Fruit fly (Drosophila melanogaster) whole organism, embryonic: ENCODE data around the gene CG42638.
"Not testable (repeated sequence)": the region's sequence is repeated elsewhere in the genome, so short reads cannot be mapped to it uniquely, and the experiment has no call there.

Source experiments
- CG10321 ChIP-seq: fragments of 200-800 bp; sonication (Bioruptor generic); IDR thresholded peaks from 2 replicates; pipeline ENCODE4 v1.3.6; 2022; ENCODE audit warnings: missing biosample characterization, missing genetic modification characterization
- CG11247 ChIP-seq: fragments of 200-800 bp; sonication (Bioruptor generic); IDR thresholded peaks from 2 replicates; pipeline ENCODE4 v1.3.6; 2022; ENCODE audit warnings: missing biosample characterization, missing genetic modification characterization
- CG13775 ChIP-seq: fragments of 200-800 bp; sonication (Bioruptor generic); optimal IDR thresholded peaks from 3 replicates; lab custom pipeline; 2017; ENCODE audit warnings: missing biosample characterization, mild to moderate bottlenecking, missing genetic modification characterization
- CG14667 ChIP-seq: fragments of 200-800 bp; sonication (Bioruptor generic); IDR thresholded peaks from 2 replicates; pipeline ENCODE4 v1.3.6; 2022; ENCODE audit warnings: missing biosample characterization, missing genetic modification characterization
- CG14965 ChIP-seq: fragments of 200-800 bp; sonication (Bioruptor generic); optimal IDR thresholded peaks from 2 replicates; lab custom pipeline; 2016; ENCODE audit warnings: missing biosample characterization, missing genetic modification characterization, borderline replicate concordance
- CG1602 ChIP-seq: fragments of 200-800 bp; sonication (Bioruptor generic); optimal IDR thresholded peaks from 3 replicates; lab custom pipeline; 2016; ENCODE audit warnings: missing biosample characterization, missing genetic modification characterization
- CG2202 ChIP-seq: fragments of 200-800 bp; sonication (Bioruptor generic); optimal IDR thresholded peaks from 2 replicates; lab custom pipeline; 2018; ENCODE audit warnings: missing biosample characterization, mild to moderate bottlenecking, missing genetic modification characterization
- CG2889 ChIP-seq: fragments of 200-800 bp; sonication (Bioruptor generic); IDR thresholded peaks from 3 replicates; pipeline ENCODE4 v1.3.6; 2022; ENCODE audit warnings: missing biosample characterization, missing genetic modification characterization
- CG3726 ChIP-seq: fragments of 200-800 bp; sonication (Bioruptor generic); IDR thresholded peaks from 3 replicates; pipeline ENCODE4, ENCODE4 v1.3.6; 2022; ENCODE audit warnings: missing biosample characterization, missing genetic modification characterization
- CG7556 ChIP-seq: fragments of 200-800 bp; sonication (Bioruptor generic); optimal IDR thresholded peaks from 2 replicates; lab custom pipeline; 2017; ENCODE audit warnings: missing biosample characterization, mild to moderate bottlenecking, missing genetic modification characterization
- CG7987 ChIP-seq: fragments of 200-800 bp; sonication (Bioruptor generic); optimal IDR thresholded peaks from 2 replicates; lab custom pipeline; 2018; ENCODE audit warnings: missing biosample characterization, mild to moderate bottlenecking, missing genetic modification characterization, moderate library complexity
- CG8924 ChIP-seq: fragments of 200-800 bp; optimal IDR thresholded peaks from 3 replicates; lab custom pipeline; 2019; ENCODE audit warnings: missing biosample characterization, mild to moderate bottlenecking, missing genetic modification characterization, moderate library complexity
- CrebB ChIP-seq: fragments of 200-800 bp; sonication (Bioruptor generic); optimal IDR thresholded peaks from 3 replicates; lab custom pipeline; 2018; ENCODE audit warnings: missing biosample characterization, mild to moderate bottlenecking, missing genetic modification characterization
- Deaf1 ChIP-seq: fragments of 200-800 bp; optimal IDR thresholded peaks from 3 replicates; lab custom pipeline; 2019; ENCODE audit warnings: missing biosample characterization, mild to moderate bottlenecking, missing genetic modification characterization, moderate library complexity
- Eip74EF ChIP-seq, 2 experiments: fragments of 200-800 bp in 1 of 2; fragments of >200 bp in 1 of 2; sonication (Bioruptor generic) in 1 of 2; optimal IDR thresholded peaks; 2 replicates each; lab custom pipeline; 2017 to 2019; ENCODE audit warnings: missing biosample characterization in 2 of 2, missing genetic modification characterization in 2 of 2, mild to moderate bottlenecking in 1 of 2, moderate library complexity in 1 of 2
- GATAe ChIP-seq: fragments of 200-800 bp; sonication (Bioruptor generic); conservative IDR thresholded peaks from 2 replicates; pipeline ENCODE4 v1.3.6; 2022; ENCODE audit warnings: missing biosample characterization, missing genetic modification characterization
- Gsc ChIP-seq: fragments of 200-800 bp; sonication (Bioruptor generic); IDR thresholded peaks from 2 replicates; pipeline ENCODE4 v1.3.6; 2022; ENCODE audit warnings: missing biosample characterization, missing genetic modification characterization
- H15 ChIP-seq: fragments of 200-800 bp; sonication (Bioruptor generic); IDR thresholded peaks from 3 replicates; pipeline ENCODE4 v1.3.6; 2022; ENCODE audit warnings: missing biosample characterization, missing genetic modification characterization
- HLH3B ChIP-seq: fragments of 200-800 bp; sonication (Bioruptor generic); IDR thresholded peaks from 2 replicates; pipeline ENCODE4 v1.3.6; 2022; ENCODE audit warnings: missing biosample characterization, missing genetic modification characterization
- HLHmδ ChIP-seq: fragments of 200-800 bp; sonication (Bioruptor generic); optimal IDR thresholded peaks from 2 replicates; lab custom pipeline; 2018; ENCODE audit warnings: missing biosample characterization, mild to moderate bottlenecking, missing genetic modification characterization, moderate library complexity
- Hr3 ChIP-seq: fragments of 200-800 bp; sonication (Bioruptor generic); optimal IDR thresholded peaks from 3 replicates; lab custom pipeline; 2016; ENCODE audit warnings: missing biosample characterization, missing genetic modification characterization
- Med ChIP-seq: fragments of 200-800 bp; sonication (Bioruptor generic); peaks from one replicate; lab custom pipeline; 2016; ENCODE audit warnings: missing biosample characterization, missing genetic modification characterization, mild to moderate bottlenecking, inconsistent platforms, moderate library complexity
- NFAT ChIP-seq: fragments of 200-800 bp; sonication (Bioruptor generic); IDR thresholded peaks from 2 replicates; pipeline ENCODE4 v1.3.6; 2022; ENCODE audit warnings: missing biosample characterization, missing genetic modification characterization
- Nf-YC ChIP-seq: fragments of 200-800 bp; optimal IDR thresholded peaks from 3 replicates; lab custom pipeline; 2019; ENCODE audit warnings: missing biosample characterization, mild to moderate bottlenecking, missing genetic modification characterization, moderate library complexity
- Optix ChIP-seq: fragments of 200-800 bp; sonication (Bioruptor generic); IDR thresholded peaks from 3 replicates; pipeline ENCODE4 v1.3.6; 2022; ENCODE audit warnings: missing biosample characterization, missing genetic modification characterization
- TFAM ChIP-seq: fragments of 200-800 bp; sonication (Bioruptor generic); optimal IDR thresholded peaks from 2 replicates; lab custom pipeline; 2017; ENCODE audit warnings: missing biosample characterization, missing genetic modification characterization, inconsistent platforms
- YL-1 ChIP-seq: fragments of 200-800 bp; sonication (Bioruptor generic); optimal IDR thresholded peaks from 3 replicates; lab custom pipeline; 2017; ENCODE audit warnings: missing biosample characterization, mild to moderate bottlenecking, missing genetic modification characterization
- ato ChIP-seq: fragments of 200-800 bp; sonication (Bioruptor generic); IDR thresholded peaks from 2 replicates; pipeline ENCODE4 v1.3.6; 2022; ENCODE audit warnings: missing biosample characterization, missing genetic modification characterization; ENCODE audit not compliant: partially characterized antibody
- bowl ChIP-seq: fragments of 200-800 bp; sonication (Bioruptor generic); IDR thresholded peaks from 2 replicates; pipeline ENCODE4 v1.3.6; 2022; ENCODE audit warnings: missing biosample characterization, missing genetic modification characterization
- cas ChIP-seq: fragments of 200-800 bp; sonication (Bioruptor generic); IDR thresholded peaks from 2 replicates; pipeline ENCODE4 v1.3.6; 2022; ENCODE audit warnings: missing biosample characterization, missing genetic modification characterization
- cato ChIP-seq: fragments of 200-800 bp; sonication (Bioruptor generic); optimal IDR thresholded peaks from 2 replicates; lab custom pipeline; 2016; ENCODE audit warnings: missing biosample characterization, missing genetic modification characterization, borderline replicate concordance
- cwo ChIP-seq: fragments of 200-800 bp; sonication (Bioruptor generic); optimal IDR thresholded peaks from 3 replicates; lab custom pipeline; 2017; ENCODE audit warnings: missing biosample characterization, missing genetic modification characterization, mild to moderate bottlenecking, moderate library complexity, missing genetic modification reagents
- eyg ChIP-seq: fragments of 200-800 bp; sonication (Bioruptor generic); optimal IDR thresholded peaks from 3 replicates; lab custom pipeline; 2016; ENCODE audit warnings: missing biosample characterization, missing genetic modification characterization
- fd102C ChIP-seq: fragments of 200-800 bp; sonication (Bioruptor generic); optimal IDR thresholded peaks from 2 replicates; lab custom pipeline; 2018; ENCODE audit warnings: missing biosample characterization, mild to moderate bottlenecking, missing genetic modification characterization, moderate library complexity
- fd96Cb ChIP-seq: fragments of 200-800 bp; sonication (Bioruptor generic); optimal IDR thresholded peaks from 2 replicates; lab custom pipeline; 2018; ENCODE audit warnings: missing biosample characterization, mild to moderate bottlenecking, missing genetic modification characterization, moderate library complexity
- gsb ChIP-seq: fragments of 200-800 bp; sonication (Bioruptor generic); IDR thresholded peaks from 2 replicates; pipeline ENCODE4 v1.3.6; 2022; ENCODE audit warnings: missing biosample characterization, missing genetic modification characterization
- lola ChIP-seq, 3 experiments: fragments of >200 bp in 2 of 3; fragments of 200-800 bp in 1 of 3; sonication (Bioruptor generic) in 1 of 3; optimal IDR thresholded peaks; 2 replicates each; lab custom pipeline; 2017 to 2019; ENCODE audit warnings: missing biosample characterization in 3 of 3, missing genetic modification characterization in 3 of 3, mild to moderate bottlenecking in 1 of 3, moderate library complexity in 1 of 3
- lov ChIP-seq, 2 experiments: fragments of 200-800 bp in 1 of 2; fragments of >200 bp in 1 of 2; sonication (Bioruptor generic) in 1 of 2; IDR thresholded peaks in 1 of 2; optimal IDR thresholded peaks in 1 of 2; 2 replicates in 1 of 2; 3 replicates in 1 of 2; pipeline versions ENCODE4 v1.3.6 to Lab custom; 2017 to 2022; ENCODE audit warnings: missing biosample characterization in 1 of 2, missing genetic modification characterization in 1 of 2
- maf-S ChIP-seq: fragments of 200-800 bp; sonication (Bioruptor generic); optimal IDR thresholded peaks from 2 replicates; lab custom pipeline; 2016; ENCODE audit warnings: missing biosample characterization, missing genetic modification characterization
- pnt ChIP-seq: fragments of 200-800 bp; sonication (Bioruptor generic); optimal IDR thresholded peaks from 3 replicates; lab custom pipeline; 2016; ENCODE audit warnings: missing biosample characterization, missing genetic modification characterization
- rib ChIP-seq: fragments of 200-800 bp; sonication (Bioruptor generic); IDR thresholded peaks from 2 replicates; pipeline ENCODE4 v1.3.6; 2022; ENCODE audit warnings: missing biosample characterization, missing genetic modification characterization
- sens ChIP-seq: fragments of 200-800 bp; sonication (Bioruptor generic); peaks from one replicate; lab custom pipeline; 2016; ENCODE audit warnings: missing biosample characterization, missing genetic modification characterization
- sens-2 ChIP-seq: fragments of 200-800 bp; sonication (Bioruptor generic); IDR thresholded peaks from 2 replicates; pipeline ENCODE4 v1.3.6; 2022; ENCODE audit warnings: missing biosample characterization, missing genetic modification characterization
- sima ChIP-seq: fragments of 200-800 bp; sonication (Bioruptor generic); optimal IDR thresholded peaks from 2 replicates; lab custom pipeline; 2016; ENCODE audit warnings: missing biosample characterization, missing genetic modification characterization
- tna ChIP-seq: fragments of 200-800 bp; sonication (Bioruptor generic); IDR thresholded peaks from 2 replicates; pipeline ENCODE4 v1.3.6; 2022; ENCODE audit warnings: missing biosample characterization, missing genetic modification characterization; ENCODE audit not compliant: partially characterized antibody
- zfh2 ChIP-seq: fragments of 200-800 bp; sonication (Bioruptor generic); optimal IDR thresholded peaks from 2 replicates; lab custom pipeline; 2016; ENCODE audit warnings: missing biosample characterization, missing genetic modification characterization

Gene CG42638

DNA sequence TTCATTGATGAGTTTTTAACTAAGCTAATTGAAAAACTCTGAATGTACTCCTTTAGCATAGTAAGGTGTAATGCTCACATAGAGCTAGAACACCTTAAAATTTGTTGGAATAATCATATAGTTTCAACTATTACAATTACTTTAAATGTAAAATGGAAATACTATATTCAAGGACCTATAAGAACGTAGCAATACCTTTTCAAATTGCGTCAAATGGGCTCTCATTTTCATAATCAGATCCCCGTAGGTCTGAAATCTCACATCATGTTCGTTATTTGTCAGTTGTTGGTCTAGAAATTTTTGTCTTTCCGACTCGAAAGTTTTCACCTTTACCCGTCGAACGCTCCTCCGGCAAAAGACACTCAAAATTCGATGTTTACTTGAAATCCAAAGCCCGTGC, 20.9 kb downstream of the CG42638 start, which contains the start of gene CG42529:
TSS of gene CG42529 (plus strand) at position 301 of the 400 bp plus-strand sequence.
- not testable (repeated sequence) for TF ChIP-seq lola (GFP tag; optimal IDR thresholded peaks at IDR 0.05; lab: Kevin White, UChicago); CG10321 (GFP tag; lab: Robert Waterston, UW); cato

DNA sequence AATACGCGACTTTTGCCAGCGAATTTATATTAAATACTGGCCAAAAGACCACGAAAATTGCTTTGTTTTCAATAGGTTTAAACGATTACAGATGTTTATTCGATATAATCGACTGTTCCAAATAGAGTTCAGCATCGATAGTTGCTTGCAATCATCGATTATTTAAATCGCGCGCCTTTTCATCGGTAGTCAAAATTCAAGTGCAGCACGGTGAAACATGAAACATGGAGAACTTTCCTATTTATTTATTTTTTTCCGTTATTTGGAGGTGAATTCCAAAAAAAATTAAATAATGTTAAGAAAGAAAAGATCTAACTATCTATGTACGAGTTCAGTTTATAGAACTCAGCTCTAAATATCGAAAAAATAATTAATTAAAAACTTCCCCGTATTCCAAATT, 31.3 kb downstream of the CG42638 start, which contains the start of gene Trpml:
TSS of gene Trpml (minus strand) at position 101 of the 400 bp plus-strand sequence.
- not testable (repeated sequence) for TF ChIP-seq CG1602 (GFP tag; lab: Kevin White, UChicago); lola (GFP tag; optimal IDR thresholded peaks at IDR 0.05; lab: Kevin White, UChicago); YL-1

- TF ChIP-seq ato, result no peak
- TF ChIP-seq eyg (GFP tag; lab: Kevin White, UChicago), result no peak
- TF ChIP-seq CG2202 (tag; lab: Kevin White, UChicago), result no peak
- no peak for TF ChIP-seq HLH3B (GFP tag; lab: Robert Waterston, UW)
- TF ChIP-seq CG2889 (GFP tag; lab: Robert Waterston, UW), result no peak
- no peak for TF ChIP-seq lov (optimal IDR thresholded peaks at IDR 0.05; lab: Kevin White, UChicago)
- 0 out of 3 replicates have a peak, but pooled peaks have one; percentile 10 for TF ChIP-seq lov (GFP tag; IDR thresholded peaks at IDR 0.05; lab: Robert Waterston, UW)
- no peak for TF ChIP-seq NFAT (GFP tag; lab: Robert Waterston, UW)
- no peak for TF ChIP-seq pnt (GFP tag; lab: Kevin White, UChicago)
- TF ChIP-seq CG13775 (GFP tag; lab: Kevin White, UChicago), result no peak
- no peak for TF ChIP-seq sima (GFP tag; lab: Kevin White, UChicago)
- TF ChIP-seq Deaf1 (tag; lab: Kevin White, UChicago), result peak; percentile 71
- no peak for TF ChIP-seq GATAe (GFP tag; lab: Robert Waterston, UW)
- TF ChIP-seq Nf-YC (tag; lab: Kevin White, UChicago), result peak; percentile 3
- no peak for TF ChIP-seq fd96Cb (tag; lab: Kevin White, UChicago)
- TF ChIP-seq HLHmδ (GFP tag; lab: Kevin White, UChicago), result no peak
- no peak for TF ChIP-seq fd102C (GFP tag; lab: Kevin White, UChicago)
- TF ChIP-seq CG8924 (tag; lab: Kevin White, UChicago), result no peak
- TF ChIP-seq H15, result no peak
- TF ChIP-seq tna (GFP tag; lab: Robert Waterston, UW), result no peak
- TF ChIP-seq sens-2, result no peak
- TF ChIP-seq maf-S, result no peak
- no peak for TF ChIP-seq rib (GFP tag; lab: Robert Waterston, UW)
- TF ChIP-seq sens (GFP tag; lab: Kevin White, UChicago), result peak; percentile 13
- no peak for TF ChIP-seq cwo (GFP tag; lab: Kevin White, UChicago)
- no peak for TF ChIP-seq cas
- no peak for TF ChIP-seq gsb (GFP tag; lab: Robert Waterston, UW)
- TF ChIP-seq Eip74EF (GFP tag; optimal IDR thresholded peaks at IDR 0.05; lab: Kevin White, UChicago), result no peak
- TF ChIP-seq TFAM (GFP tag; lab: Kevin White, UChicago), result no peak
- TF ChIP-seq Optix, result no peak
- peak; percentile 73 for TF ChIP-seq Med (GFP tag; lab: Kevin White, UChicago)
- TF ChIP-seq CrebB (tag; lab: Kevin White, UChicago), result no peak
- TF ChIP-seq CG3726, result no peak
- no peak for TF ChIP-seq bowl (GFP tag; lab: Robert Waterston, UW)
- TF ChIP-seq Gsc (GFP tag; lab: Robert Waterston, UW), result no peak
- TF ChIP-seq zfh2 (GFP tag; lab: Kevin White, UChicago), result no peak
- no peak for TF ChIP-seq Hr3
- no peak for TF ChIP-seq CG7556 (GFP tag; lab: Kevin White, UChicago)
- TF ChIP-seq CG11247 (GFP tag; lab: Robert Waterston, UW), result no peak
- TF ChIP-seq CG7987, result no peak
- TF ChIP-seq CG14965 (GFP tag; lab: Kevin White, UChicago), result no peak
- TF ChIP-seq CG14667 (GFP tag; lab: Robert Waterston, UW), result no peak
Observed at dm6 chr3L:19707570-19708146, 41.9 kb downstream of the CG42638 start, which contains the start of gene serp. Gene serp (minus strand): TSS chr3L:19708015.
